Fruit fly (Drosophila melanogaster) whole organism, embryonic: ENCODE data around the gene heix.

Experiments used
- BEAF-32 ChIP-seq: fragments of 200-800 bp; sonication (Bioruptor generic); optimal IDR thresholded peaks from 3 replicates; lab custom pipeline; 2017; ENCODE audit warnings: missing biosample characterization, missing genetic modification characterization, mild to moderate bottlenecking, moderate library complexity, missing genetic modification reagents
- CG10267 ChIP-seq: fragments of 200-800 bp; sonication (Bioruptor generic); optimal IDR thresholded peaks from 2 replicates; lab custom pipeline; 2018; ENCODE audit warnings: missing biosample characterization, mild to moderate bottlenecking, missing genetic modification characterization, moderate library complexity
- CG10321 ChIP-seq: fragments of 200-800 bp; sonication (Bioruptor generic); IDR thresholded peaks from 2 replicates; pipeline ENCODE4 v1.3.6; 2022; ENCODE audit warnings: missing biosample characterization, missing genetic modification characterization
- CG12071 ChIP-seq: fragments of 200-800 bp; sonication (Bioruptor generic); optimal IDR thresholded peaks from 3 replicates; lab custom pipeline; 2018; ENCODE audit warnings: missing biosample characterization, mild to moderate bottlenecking, missing genetic modification characterization
- CG12236 ChIP-seq: fragments of 200-800 bp; sonication (Bioruptor generic); optimal IDR thresholded peaks from 2 replicates; lab custom pipeline; 2016; ENCODE audit warnings: missing biosample characterization, missing genetic modification characterization
- CG13296 ChIP-seq: fragments of 200-800 bp; sonication (Bioruptor generic); optimal IDR thresholded peaks from 3 replicates; lab custom pipeline; 2018; ENCODE audit warnings: missing biosample characterization, mild to moderate bottlenecking, missing genetic modification characterization
- CG16779 ChIP-seq: fragments of 200-800 bp; sonication (Bioruptor generic); IDR thresholded peaks from 2 replicates; pipeline ENCODE4 v1.3.6; 2022; ENCODE audit warnings: missing biosample characterization, missing genetic modification characterization
- CG16813 ChIP-seq: fragments of 200-800 bp; sonication (Bioruptor generic); IDR thresholded peaks from 3 replicates; pipeline ENCODE4 v1.3.6; 2022; ENCODE audit warnings: missing biosample characterization, missing genetic modification characterization; ENCODE audit not compliant: partially characterized antibody
- CG17568 ChIP-seq: fragments of 200-800 bp; sonication (Bioruptor generic); optimal IDR thresholded peaks from 2 replicates; lab custom pipeline; 2018; ENCODE audit warnings: missing biosample characterization, mild to moderate bottlenecking, missing genetic modification characterization, moderate library complexity
- CG17612 ChIP-seq: fragments of 200-800 bp; sonication (Bioruptor generic); IDR thresholded peaks from 2 replicates; pipeline ENCODE4 v1.3.6; 2022; ENCODE audit warnings: missing biosample characterization, missing genetic modification characterization
- CG1832 ChIP-seq: fragments of 200-800 bp; sonication (Bioruptor generic); optimal IDR thresholded peaks from 2 replicates; lab custom pipeline; 2017; ENCODE audit warnings: missing biosample characterization, mild to moderate bottlenecking, missing genetic modification characterization, inconsistent platforms
- CG18619 ChIP-seq: fragments of 200-800 bp; sonication (Bioruptor generic); optimal IDR thresholded peaks from 3 replicates; lab custom pipeline; 2017; ENCODE audit warnings: missing biosample characterization, mild to moderate bottlenecking, missing genetic modification characterization
- CG2875 ChIP-seq: fragments of 200-800 bp; sonication (Bioruptor generic); optimal IDR thresholded peaks from 2 replicates; lab custom pipeline; 2017; ENCODE audit warnings: missing biosample characterization, mild to moderate bottlenecking, missing genetic modification characterization, missing genetic modification reagents
- CG3065 ChIP-seq: fragments of 200-800 bp; sonication (Bioruptor generic); optimal IDR thresholded peaks from 2 replicates; lab custom pipeline; 2016; ENCODE audit warnings: missing biosample characterization, missing genetic modification characterization
- CG4360 ChIP-seq: fragments of 200-800 bp; sonication (Bioruptor generic); IDR thresholded peaks from 2 replicates; pipeline ENCODE4 v1.3.6; 2022; ENCODE audit warnings: missing biosample characterization, missing genetic modification characterization
- CG7839 ChIP-seq: fragments of 200-800 bp; sonication (Bioruptor generic); optimal IDR thresholded peaks from 3 replicates; lab custom pipeline; 2018; ENCODE audit warnings: missing biosample characterization, mild to moderate bottlenecking, missing genetic modification characterization, moderate library complexity
- Camta ChIP-seq: fragments of 200-800 bp; sonication (Bioruptor generic); optimal IDR thresholded peaks from 2 replicates; lab custom pipeline; 2016; ENCODE audit warnings: missing biosample characterization, missing genetic modification characterization
- CkIIα-i1 ChIP-seq: fragments of 200-800 bp; sonication (Bioruptor generic); IDR thresholded peaks from 2 replicates; pipeline ENCODE4 v1.3.6; 2022; ENCODE audit warnings: missing biosample characterization, missing genetic modification characterization
- Dad ChIP-seq: fragments of 200-800 bp; sonication (Bioruptor generic); optimal IDR thresholded peaks from 3 replicates; lab custom pipeline; 2016; ENCODE audit warnings: missing biosample characterization, missing genetic modification characterization
- Dip2 ChIP-seq: fragments of 200-800 bp; sonication (Bioruptor generic); IDR thresholded peaks from 2 replicates; pipeline ENCODE4 v1.3.6; 2022; ENCODE audit warnings: missing biosample characterization, missing genetic modification characterization
- Drgx ChIP-seq: fragments of 200-800 bp; sonication (Bioruptor generic); IDR thresholded peaks from 2 replicates; pipeline ENCODE4 v1.3.6; 2022; ENCODE audit warnings: missing biosample characterization, missing genetic modification characterization
- Ets97D ChIP-seq: fragments of 200-800 bp; sonication (Bioruptor generic); optimal IDR thresholded peaks from 3 replicates; lab custom pipeline; 2016; ENCODE audit warnings: missing biosample characterization, missing genetic modification characterization
- Lhr ChIP-seq: fragments of 200-800 bp; sonication (Bioruptor generic); optimal IDR thresholded peaks from 3 replicates; lab custom pipeline; 2017; ENCODE audit warnings: mild to moderate bottlenecking, missing biosample characterization, missing genetic modification reagents, missing genetic modification characterization
- Neu2 ChIP-seq: fragments of 200-800 bp; sonication (Bioruptor generic); optimal IDR thresholded peaks from 3 replicates; lab custom pipeline; 2016; ENCODE audit warnings: missing biosample characterization, missing genetic modification characterization, borderline replicate concordance
- ac ChIP-seq: fragments of 200-800 bp; sonication (Bioruptor generic); optimal IDR thresholded peaks from 3 replicates; lab custom pipeline; 2017; ENCODE audit warnings: missing biosample characterization, mild to moderate bottlenecking, missing genetic modification characterization
- ase ChIP-seq: fragments of 200-800 bp; sonication (Bioruptor generic); IDR thresholded peaks from 3 replicates; pipeline ENCODE4 v1.3.6; 2022; ENCODE audit warnings: missing biosample characterization, missing genetic modification characterization
- az2 ChIP-seq: fragments of 200-800 bp; sonication (Bioruptor generic); optimal IDR thresholded peaks from 3 replicates; lab custom pipeline; 2016; ENCODE audit warnings: missing biosample characterization, missing genetic modification characterization
- bcd ChIP-seq: fragments of 200-800 bp; sonication (Bioruptor generic); optimal IDR thresholded peaks from 2 replicates; lab custom pipeline; 2017; ENCODE audit warnings: missing biosample characterization, mild to moderate bottlenecking, missing genetic modification characterization
- bowl ChIP-seq: fragments of 200-800 bp; sonication (Bioruptor generic); IDR thresholded peaks from 2 replicates; pipeline ENCODE4 v1.3.6; 2022; ENCODE audit warnings: missing biosample characterization, missing genetic modification characterization
- bsh ChIP-seq, 2 experiments: fragments of 200-800 bp; sonication (Bioruptor generic); optimal IDR thresholded peaks; 2 replicates each; lab custom pipeline; 2017 to 2018; ENCODE audit warnings: mild to moderate bottlenecking in 2 of 2, missing biosample characterization in 2 of 2, missing genetic modification characterization in 2 of 2, moderate library complexity in 1 of 2
- chinmo ChIP-seq: fragments of 200-800 bp; sonication (Bioruptor generic); IDR thresholded peaks from 4 replicates; pipeline ENCODE4 v1.3.6; 2022; ENCODE audit warnings: missing biosample characterization, missing genetic modification characterization; ENCODE audit not compliant: partially characterized antibody
- chn ChIP-seq: fragments of 200-800 bp; sonication (Bioruptor generic); optimal IDR thresholded peaks from 2 replicates; lab custom pipeline; 2016; ENCODE audit warnings: missing biosample characterization, missing genetic modification characterization
- dmrt11E ChIP-seq: fragments of 200-800 bp; sonication (Bioruptor generic); optimal IDR thresholded peaks from 3 replicates; lab custom pipeline; 2018; ENCODE audit warnings: missing biosample characterization, mild to moderate bottlenecking, missing genetic modification characterization, moderate library complexity
- dpn ChIP-seq, 2 experiments: fragments of 200-800 bp; sonication (Bioruptor generic); optimal IDR thresholded peaks; 3 replicates each; lab custom pipeline; 2016; ENCODE audit warnings: missing biosample characterization in 2 of 2, missing genetic modification characterization in 2 of 2
- en ChIP-seq: fragments of 200-800 bp; sonication (Bioruptor generic); optimal IDR thresholded peaks from 2 replicates; lab custom pipeline; 2016; ENCODE audit warnings: missing biosample characterization, missing genetic modification characterization
- fd64A ChIP-seq: fragments of 200-800 bp; sonication (Bioruptor generic); optimal IDR thresholded peaks from 3 replicates; lab custom pipeline; 2018; ENCODE audit warnings: missing biosample characterization, mild to moderate bottlenecking, missing genetic modification characterization
- fd96Cb ChIP-seq: fragments of 200-800 bp; sonication (Bioruptor generic); optimal IDR thresholded peaks from 2 replicates; lab custom pipeline; 2018; ENCODE audit warnings: missing biosample characterization, mild to moderate bottlenecking, missing genetic modification characterization, moderate library complexity
- grau ChIP-seq: fragments of 200-800 bp; optimal IDR thresholded peaks from 3 replicates; lab custom pipeline; 2019; ENCODE audit warnings: missing biosample characterization, mild to moderate bottlenecking, missing genetic modification characterization, moderate library complexity
- jing ChIP-seq: fragments of 200-800 bp; sonication (Bioruptor generic); optimal IDR thresholded peaks from 2 replicates; lab custom pipeline; 2018; ENCODE audit warnings: missing biosample characterization, mild to moderate bottlenecking, missing genetic modification characterization
- kni ChIP-seq: fragments of 200-800 bp; sonication (Bioruptor generic); optimal IDR thresholded peaks from 3 replicates; lab custom pipeline; 2017; ENCODE audit warnings: mild to moderate bottlenecking, missing biosample characterization, missing genetic modification reagents, missing genetic modification characterization
- luna ChIP-seq: fragments of 200-800 bp; sonication (Bioruptor generic); optimal IDR thresholded peaks from 2 replicates; lab custom pipeline; 2016; ENCODE audit warnings: missing biosample characterization, missing genetic modification characterization
- nerfin-1 ChIP-seq: fragments of 200-800 bp; sonication (Bioruptor generic); optimal IDR thresholded peaks from 3 replicates; lab custom pipeline; 2019; ENCODE audit warnings: missing biosample characterization, mild to moderate bottlenecking, missing genetic modification characterization, moderate library complexity
- ro ChIP-seq: fragments of 200-800 bp; sonication (Bioruptor generic); IDR thresholded peaks from 2 replicates; pipeline ENCODE4 v1.3.6; 2022; ENCODE audit warnings: missing biosample characterization, missing genetic modification characterization
- sc ChIP-seq, 3 experiments: fragments of >200 bp in 2 of 3; fragments of 200-800 bp in 1 of 3; sonication (Bioruptor generic) in 1 of 3; optimal IDR thresholded peaks; 2 replicates in 2 of 3; 3 replicates in 1 of 3; lab custom pipeline; 2017; ENCODE audit warnings: mild to moderate bottlenecking in 1 of 3, missing biosample characterization in 1 of 3, missing genetic modification characterization in 1 of 3, missing genetic modification reagents in 1 of 3
- schlank ChIP-seq: fragments of 200-800 bp; sonication (Bioruptor generic); optimal IDR thresholded peaks from 2 replicates; lab custom pipeline; 2018; ENCODE audit warnings: missing biosample characterization, mild to moderate bottlenecking, missing genetic modification characterization
- seq ChIP-seq: fragments of 200-800 bp; sonication (Bioruptor generic); IDR thresholded peaks from 2 replicates; pipeline ENCODE4 v1.3.6; 2022; ENCODE audit warnings: missing biosample characterization, missing genetic modification characterization
- tap ChIP-seq: fragments of 200-800 bp; optimal IDR thresholded peaks from 3 replicates; lab custom pipeline; 2019; ENCODE audit warnings: missing biosample characterization, mild to moderate bottlenecking, missing genetic modification characterization, moderate library complexity
- ttk ChIP-seq: fragments of 200-800 bp; sonication (Bioruptor generic); IDR thresholded peaks from 2 replicates; pipeline ENCODE4 v2.1.2; 2022; ENCODE audit warnings: missing biosample characterization, missing genetic modification characterization
- vvl ChIP-seq: fragments of 200-800 bp; sonication (Bioruptor generic); IDR thresholded peaks from 2 replicates; pipeline ENCODE4 v1.3.6; 2022; ENCODE audit warnings: missing biosample characterization, missing genetic modification characterization
- zfh1 ChIP-seq: fragments of 200-800 bp; sonication (Bioruptor generic); IDR thresholded peaks from 3 replicates; pipeline ENCODE4 v1.3.6; 2022; ENCODE audit warnings: missing biosample characterization, missing genetic modification characterization

The heix gene

DNA sequence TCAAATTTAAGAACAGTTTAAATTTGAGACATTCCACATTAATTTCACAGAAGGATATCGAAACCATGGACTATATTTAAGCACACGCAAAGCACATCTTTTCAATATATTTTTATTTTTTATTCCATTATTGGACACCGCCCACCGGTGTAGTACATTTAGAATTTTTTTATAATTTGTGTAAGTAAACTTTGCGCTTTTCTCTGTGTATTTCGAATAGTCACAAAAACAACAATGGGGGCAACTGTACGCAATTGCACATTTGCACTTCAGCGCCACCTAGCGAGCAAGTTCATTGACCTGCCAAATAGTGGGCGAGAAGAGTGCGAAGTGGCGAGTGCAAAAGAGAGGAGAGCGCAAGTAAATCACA, 23.9 kb downstream of the heix start (continued):
- TF ChIP-seq CG1832 (no peak), bsh (GFP tag; optimal IDR thresholded peaks at IDR 0.05; lab: Kevin White, UChicago) (peak in 1 of 2 experiments; percentile 41), Neu2 (GFP tag; lab: Kevin White, UChicago) (peak; percentile 78), CG12071 (GFP tag; lab: Kevin White, UChicago) (peak; percentile 45), nerfin-1 (tag; lab: Kevin White, UChicago) (no peak), bowl (no peak), CG12236 (GFP tag; lab: Kevin White, UChicago) (no peak), tap (no peak), fd64A (GFP tag; lab: Kevin White, UChicago) (no peak), CG2875 (peak; percentile 23), BEAF-32 (GFP tag; lab: Kevin White, UChicago) (no peak), en (GFP tag; lab: Kevin White, UChicago) (no peak), az2 (peak; percentile 16), Dip2 (GFP tag; lab: Robert Waterston, UW) (no peak), chinmo (no peak), Camta (GFP tag; lab: Kevin White, UChicago) (no peak), kni (GFP tag; lab: Kevin White, UChicago) (no peak), chn (GFP tag; lab: Kevin White, UChicago) (no peak), luna (no peak), Lhr (GFP tag; lab: Kevin White, UChicago) (no peak), CG10267 (tag; lab: Kevin White, UChicago) (peak; percentile 36), CG10321 (GFP tag; lab: Robert Waterston, UW) (no peak), ase (GFP tag; lab: Robert Waterston, UW) (no peak), ro (no peak), zfh1 (GFP tag; lab: Robert Waterston, UW) (peak; percentile 19; the same call in 1 of the 3 replicates), ac (GFP tag; lab: Kevin White, UChicago) (no peak), CG17568 (GFP tag; lab: Kevin White, UChicago) (no peak), schlank (no peak), CG16779 (GFP tag; lab: Robert Waterston, UW) (no peak), fd96Cb (tag; lab: Kevin White, UChicago) (peak; percentile 38), CG3065 (GFP tag; lab: Kevin White, UChicago) (no peak), Drgx (GFP tag; lab: Robert Waterston, UW) (peak; percentile 89), CG17612 (GFP tag; lab: Robert Waterston, UW) (no peak), CG7839 (tag; lab: Kevin White, UChicago) (peak; percentile 63), CG16813 (no peak), vvl (GFP tag; lab: Robert Waterston, UW) (0 out of 2 replicates have a peak, but pooled peaks have one; percentile 46), seq (GFP tag; lab: Robert Waterston, UW) (peak; percentile 55), Ets97D (GFP tag; lab: Kevin White, UChicago) (no peak), jing (GFP tag; lab: Kevin White, UChicago) (peak; percentile 33), sc (optimal IDR thresholded peaks at IDR 0.05; lab: Kevin White, UChicago) (no peak), sc (GFP tag; optimal IDR thresholded peaks at IDR 0.05; lab: Kevin White, UChicago) (no peak), dpn (GFP tag; optimal IDR thresholded peaks at IDR 0.05; lab: Kevin White, UChicago) (peak; percentile 3 to 22), CkIIα-i1 (GFP tag; lab: Robert Waterston, UW) (no peak), bcd (GFP tag; lab: Kevin White, UChicago) (peak; percentile 47), Dad (GFP tag; lab: Kevin White, UChicago) (peak; percentile 39), CG18619 (GFP tag; lab: Kevin White, UChicago) (peak; percentile 41), CG13296 (GFP tag; lab: Kevin White, UChicago) (peak; percentile 29), CG4360 (peak; percentile 33; the same call in 1 of the 2 replicates), dmrt11E (tag; lab: Kevin White, UChicago) (no peak), ttk (0 out of 2 replicates have a peak, but pooled peaks have one; percentile 43), grau (peak; percentile 64)
